Fruit fly (Drosophila melanogaster): ENCODE measurements around the gene tut.

Gene tut

dm6 chr3L:8197779-8198279, 12.7 kb downstream of the tut start, which contains the start of the genes UbcE2M and Dhps (continued):
- TF ChIP-seq repo (GFP tag; optimal IDR thresholded peaks at IDR 0.05), result no peak
- TF ChIP-seq gro (GFP tag; optimal IDR thresholded peaks at IDR 0.05), result no peak
- no peak for TF ChIP-seq crol (GFP tag; IDR thresholded peaks at IDR 0.05)
- peak; percentile 95 for TF ChIP-seq CG10267 (tag; optimal IDR thresholded peaks at IDR 0.05)
- TF ChIP-seq CG11560 (tag; IDR thresholded peaks at IDR 0.05), result no peak; the same call in 2 of the 3 replicates
- no peak for TF ChIP-seq NC2α (GFP tag; optimal IDR thresholded peaks at IDR 0.05)
- TF ChIP-seq CG8944 (GFP tag; optimal IDR thresholded peaks at IDR 0.05), result peak; percentile 11
- TF ChIP-seq CG15479 (GFP tag; optimal IDR thresholded peaks at IDR 0.05), result no peak
- peak; percentile 75 for TF ChIP-seq Dll (GFP tag; IDR thresholded peaks at IDR 0.05; ENCODE audit: partially characterized antibody)
- TF ChIP-seq stwl (tag; optimal IDR thresholded peaks at IDR 0.05), result peak; percentile 81
- peak; percentile 87 for TF ChIP-seq CG12391 (tag; optimal IDR thresholded peaks at IDR 0.05)
- no peak for TF ChIP-seq Lpt (GFP tag; optimal IDR thresholded peaks at IDR 0.05)
- TF ChIP-seq vvl (GFP tag; IDR thresholded peaks at IDR 0.05), result peak; percentile 37; the same call in 1 of the 2 replicates
- no peak for TF ChIP-seq CG16779 (GFP tag; IDR thresholded peaks at IDR 0.05)
- no peak for TF ChIP-seq D (optimal IDR thresholded peaks at IDR 0.05)
- TF ChIP-seq D (GFP tag; optimal IDR thresholded peaks at IDR 0.05), result peak; percentile 52
- peak; percentile 66 for TF ChIP-seq lilli (GFP tag; optimal IDR thresholded peaks at IDR 0.05)
- TF ChIP-seq CG3726 (GFP tag; IDR thresholded peaks at IDR 0.05), result peak; percentile 46; the same call in 1 of the 3 replicates
- TF ChIP-seq CG2678 (tag; optimal IDR thresholded peaks at IDR 0.05), result no peak
- TF ChIP-seq Stat92E (GFP tag; optimal IDR thresholded peaks at IDR 0.05), result no peak
- no peak for TF ChIP-seq toy (GFP tag; IDR thresholded peaks at IDR 0.05)
- TF ChIP-seq slou (GFP tag; optimal IDR thresholded peaks at IDR 0.05), result peak; percentile 22
- no peak for TF ChIP-seq luna (GFP tag; optimal IDR thresholded peaks at IDR 0.05)
- TF ChIP-seq sr (GFP tag; IDR thresholded peaks at IDR 0.05), result no peak
- peak; percentile 70 for TF ChIP-seq CG7556 (GFP tag; optimal IDR thresholded peaks at IDR 0.05)
- TF ChIP-seq CG15011 (GFP tag; optimal IDR thresholded peaks at IDR 0.05), result no peak
- peak; percentile 11 for TF ChIP-seq CG34376 (GFP tag; optimal IDR thresholded peaks at IDR 0.05)
- peak; percentile 52 for TF ChIP-seq CG8765 (GFP tag; IDR thresholded peaks at IDR 0.05)
- no peak for TF ChIP-seq cad (GFP tag; optimal IDR thresholded peaks at IDR 0.05)
- no peak for TF ChIP-seq CG10462 (GFP tag; optimal IDR thresholded peaks at IDR 0.05)
- TF ChIP-seq Vsx1 (GFP tag; optimal IDR thresholded peaks at IDR 0.05), result no peak
- no peak for TF ChIP-seq oc (tag; optimal IDR thresholded peaks at IDR 0.05)
- peak; percentile 77 for TF ChIP-seq YL-1 (GFP tag; optimal IDR thresholded peaks at IDR 0.05)
- TF ChIP-seq C15 (GFP tag; IDR thresholded peaks at IDR 0.05), result no peak
- no peak for TF ChIP-seq gsb-n (tag; optimal IDR thresholded peaks at IDR 0.05)
- TF ChIP-seq eyg (GFP tag; optimal IDR thresholded peaks at IDR 0.05), result peak; percentile 36
- TF ChIP-seq CG5953 (GFP tag; IDR thresholded peaks at IDR 0.05), result no peak
- peak; percentile 82 for TF ChIP-seq grau (tag; optimal IDR thresholded peaks at IDR 0.05)
- peak; percentile 66; the same call in 2 of the 3 replicates for TF ChIP-seq zfh1 (GFP tag; IDR thresholded peaks at IDR 0.05)
- no peak for TF ChIP-seq Bteb2 (GFP tag; optimal IDR thresholded peaks at IDR 0.05)
- peak; percentile 65 for TF ChIP-seq trem (tag; optimal IDR thresholded peaks at IDR 0.05)
- peak; percentile 46 for TF ChIP-seq BtbVII (GFP tag; optimal IDR thresholded peaks at IDR 0.05)
- peak; percentile 65 for TF ChIP-seq HHEX (GFP tag; optimal IDR thresholded peaks at IDR 0.05)
- TF ChIP-seq sd (tag; optimal IDR thresholded peaks at IDR 0.05), result no peak
- TF ChIP-seq CG4820 (GFP tag; optimal IDR thresholded peaks at IDR 0.05), result peak; percentile 67
- no peak; the same call in 1 of the 2 replicates for TF ChIP-seq Drgx (GFP tag; IDR thresholded peaks at IDR 0.05)
- TF ChIP-seq CG15696 (tag; optimal IDR thresholded peaks at IDR 0.05), result peak; percentile 76
- peak; percentile 65 for TF ChIP-seq CG18262 (tag; optimal IDR thresholded peaks at IDR 0.05)
- no peak for TF ChIP-seq grn (GFP tag; optimal IDR thresholded peaks at IDR 0.05)
- peak; percentile 53; the same call in 1 of the 2 replicates for TF ChIP-seq E2f2 (GFP tag; IDR thresholded peaks at IDR 0.05)
- TF ChIP-seq scrt (GFP tag; optimal IDR thresholded peaks at IDR 0.05), result peak; percentile 79
- TF ChIP-seq stc (GFP tag; IDR thresholded peaks at IDR 0.05), result no peak

All from whole organism, embryonic.